Fruit fly (Drosophila melanogaster) whole organism, embryonic: Measurements from ENCODE around the gene Act87E.

Experiments
- CG10147 ChIP-seq: fragments of 200-800 bp; sonication (Bioruptor generic); optimal IDR thresholded peaks from 2 replicates; lab custom pipeline; 2019; ENCODE audit warnings: missing biosample characterization, mild to moderate bottlenecking, missing genetic modification characterization, moderate library complexity
- CG11456 ChIP-seq: fragments of 200-800 bp; sonication (Bioruptor generic); IDR thresholded peaks from 3 replicates; pipeline ENCODE4 v1.3.6; 2022; ENCODE audit warnings: missing biosample characterization, missing genetic modification characterization
- CG12071 ChIP-seq: fragments of 200-800 bp; sonication (Bioruptor generic); optimal IDR thresholded peaks from 3 replicates; lab custom pipeline; 2018; ENCODE audit warnings: missing biosample characterization, mild to moderate bottlenecking, missing genetic modification characterization
- CG14441 ChIP-seq: fragments of 200-800 bp; sonication (Bioruptor generic); IDR thresholded peaks from 2 replicates; pipeline ENCODE4 v1.3.6; 2022; ENCODE audit warnings: missing biosample characterization, missing genetic modification characterization
- CG1529 ChIP-seq: fragments of 200-800 bp; sonication (Bioruptor generic); optimal IDR thresholded peaks from 3 replicates; lab custom pipeline; 2018; ENCODE audit warnings: missing biosample characterization, missing genetic modification characterization
- CG17568 ChIP-seq: fragments of 200-800 bp; sonication (Bioruptor generic); optimal IDR thresholded peaks from 2 replicates; lab custom pipeline; 2018; ENCODE audit warnings: missing biosample characterization, mild to moderate bottlenecking, missing genetic modification characterization, moderate library complexity
- CG2875 ChIP-seq: fragments of 200-800 bp; sonication (Bioruptor generic); optimal IDR thresholded peaks from 2 replicates; lab custom pipeline; 2017; ENCODE audit warnings: missing biosample characterization, mild to moderate bottlenecking, missing genetic modification characterization, missing genetic modification reagents
- CG30431 ChIP-seq: fragments of 200-800 bp; sonication (Bioruptor generic); optimal IDR thresholded peaks from 2 replicates; lab custom pipeline; 2017; ENCODE audit warnings: missing biosample characterization, missing genetic modification characterization
- CG3065 ChIP-seq: fragments of 200-800 bp; sonication (Bioruptor generic); optimal IDR thresholded peaks from 2 replicates; lab custom pipeline; 2016; ENCODE audit warnings: missing biosample characterization, missing genetic modification characterization
- CG3163 ChIP-seq: fragments of 200-800 bp; sonication (Bioruptor generic); optimal IDR thresholded peaks from 3 replicates; lab custom pipeline; 2016; ENCODE audit warnings: missing biosample characterization, missing genetic modification characterization
- CG32772 ChIP-seq: fragments of 200-800 bp; sonication (Bioruptor generic); IDR thresholded peaks from 2 replicates; pipeline ENCODE4 v1.3.6; 2022; ENCODE audit warnings: missing biosample characterization, missing genetic modification characterization
- CG3281 ChIP-seq: fragments of 200-800 bp; sonication (Bioruptor generic); optimal IDR thresholded peaks from 3 replicates; lab custom pipeline; 2017; ENCODE audit warnings: missing biosample characterization, mild to moderate bottlenecking, missing genetic modification characterization
- CG34422 ChIP-seq: fragments of 200-800 bp; sonication (Bioruptor generic); IDR thresholded peaks from 3 replicates; pipeline ENCODE4 v1.3.6; 2022; ENCODE audit warnings: missing biosample characterization, missing genetic modification characterization
- CG3726 ChIP-seq: fragments of 200-800 bp; sonication (Bioruptor generic); IDR thresholded peaks from 3 replicates; pipeline ENCODE4, ENCODE4 v1.3.6; 2022; ENCODE audit warnings: missing biosample characterization, missing genetic modification characterization
- CG3847 ChIP-seq: fragments of 200-800 bp; sonication (Bioruptor generic); IDR thresholded peaks from 2 replicates; pipeline ENCODE4 v1.3.6; 2022; ENCODE audit warnings: missing biosample characterization, missing genetic modification characterization
- CG42726 ChIP-seq: fragments of 200-800 bp; sonication (Bioruptor generic); IDR thresholded peaks from 2 replicates; pipeline ENCODE4 v1.3.6; 2022; ENCODE audit warnings: missing biosample characterization, missing genetic modification characterization; ENCODE audit not compliant: partially characterized antibody
- CG4424 ChIP-seq: fragments of 200-800 bp; sonication (Bioruptor generic); optimal IDR thresholded peaks from 3 replicates; lab custom pipeline; 2016; ENCODE audit warnings: missing biosample characterization, missing genetic modification characterization
- CG4707 ChIP-seq: fragments of 200-800 bp; sonication (Bioruptor generic); optimal IDR thresholded peaks from 2 replicates; lab custom pipeline; 2018; ENCODE audit warnings: missing biosample characterization, mild to moderate bottlenecking, missing genetic modification characterization, moderate library complexity
- CG6175 ChIP-seq: fragments of 200-800 bp; sonication (Bioruptor generic); IDR thresholded peaks from 3 replicates; pipeline ENCODE4 v1.3.6; 2022; ENCODE audit warnings: missing biosample characterization, missing genetic modification characterization
- CG6654 ChIP-seq: fragments of 200-800 bp; sonication (Bioruptor generic); optimal IDR thresholded peaks from 2 replicates; lab custom pipeline; 2017; ENCODE audit warnings: missing biosample characterization, mild to moderate bottlenecking, missing genetic modification characterization
- CG6765 ChIP-seq: fragments of 200-800 bp; sonication (Bioruptor generic); optimal IDR thresholded peaks from 3 replicates; lab custom pipeline; 2017; ENCODE audit warnings: missing biosample characterization, mild to moderate bottlenecking, missing genetic modification characterization
- CG8359 ChIP-seq: fragments of 200-800 bp; sonication (Bioruptor generic); optimal IDR thresholded peaks from 2 replicates; lab custom pipeline; 2017; ENCODE audit warnings: missing biosample characterization, mild to moderate bottlenecking, missing genetic modification characterization, borderline replicate concordance
- Dfd ChIP-seq, 2 experiments: fragments of >200 bp; optimal IDR thresholded peaks; 2 replicates each; lab custom pipeline; 2017; ENCODE audit warnings: missing biosample characterization in 2 of 2, missing genetic modification characterization in 2 of 2
- Dll ChIP-seq: fragments of 200-800 bp; sonication (Bioruptor generic); IDR thresholded peaks from 4 replicates; pipeline ENCODE4 v1.3.6; 2022; ENCODE audit warnings: missing biosample characterization, missing genetic modification characterization; ENCODE audit not compliant: partially characterized antibody
- Fer2 ChIP-seq: fragments of 200-800 bp; sonication (Bioruptor generic); optimal IDR thresholded peaks from 2 replicates; lab custom pipeline; 2018; ENCODE audit warnings: missing biosample characterization, mild to moderate bottlenecking, missing genetic modification characterization, moderate library complexity
- Gsc ChIP-seq: fragments of 200-800 bp; sonication (Bioruptor generic); IDR thresholded peaks from 2 replicates; pipeline ENCODE4 v1.3.6; 2022; ENCODE audit warnings: missing biosample characterization, missing genetic modification characterization
- Gug ChIP-seq: fragments of 200-800 bp; sonication (Bioruptor generic); IDR thresholded peaks from 4 replicates; pipeline ENCODE4 v1.3.6; 2022; ENCODE audit warnings: missing biosample characterization, missing genetic modification characterization
- HLH4C ChIP-seq: fragments of 200-800 bp; sonication (Bioruptor generic); IDR thresholded peaks from 3 replicates; pipeline ENCODE4 v1.3.6; 2022; ENCODE audit warnings: missing biosample characterization, missing genetic modification characterization; ENCODE audit not compliant: partially characterized antibody
- Hr3 ChIP-seq: fragments of 200-800 bp; sonication (Bioruptor generic); optimal IDR thresholded peaks from 3 replicates; lab custom pipeline; 2016; ENCODE audit warnings: missing biosample characterization, missing genetic modification characterization
- NK7.1 ChIP-seq: fragments of 200-800 bp; sonication (Bioruptor generic); optimal IDR thresholded peaks from 3 replicates; lab custom pipeline; 2016; ENCODE audit warnings: missing biosample characterization, missing genetic modification characterization
- PHDP ChIP-seq: fragments of 200-800 bp; sonication (Bioruptor generic); optimal IDR thresholded peaks from 3 replicates; lab custom pipeline; 2018; ENCODE audit warnings: missing biosample characterization, mild to moderate bottlenecking, missing genetic modification characterization, moderate library complexity
- Sin3A ChIP-seq: fragments of >200 bp; optimal IDR thresholded peaks from 2 replicates; lab custom pipeline; 2018
- Sox100B ChIP-seq: fragments of 200-800 bp; sonication (Bioruptor generic); optimal IDR thresholded peaks from 3 replicates; lab custom pipeline; 2018; ENCODE audit warnings: missing biosample characterization, mild to moderate bottlenecking, missing genetic modification characterization
- ab ChIP-seq: fragments of 200-800 bp; sonication (Bioruptor generic); optimal IDR thresholded peaks from 2 replicates; lab custom pipeline; 2016; ENCODE audit warnings: missing biosample characterization, missing genetic modification characterization
- ase ChIP-seq: fragments of 200-800 bp; sonication (Bioruptor generic); IDR thresholded peaks from 3 replicates; pipeline ENCODE4 v1.3.6; 2022; ENCODE audit warnings: missing biosample characterization, missing genetic modification characterization
- bcd ChIP-seq: fragments of 200-800 bp; sonication (Bioruptor generic); optimal IDR thresholded peaks from 2 replicates; lab custom pipeline; 2017; ENCODE audit warnings: missing biosample characterization, mild to moderate bottlenecking, missing genetic modification characterization
- dati ChIP-seq: fragments of 200-800 bp; sonication (Bioruptor generic); IDR thresholded peaks from 2 replicates; pipeline ENCODE4 v1.3.6; 2022; ENCODE audit warnings: missing biosample characterization, missing genetic modification characterization
- fd102C ChIP-seq: fragments of 200-800 bp; sonication (Bioruptor generic); optimal IDR thresholded peaks from 2 replicates; lab custom pipeline; 2018; ENCODE audit warnings: missing biosample characterization, mild to moderate bottlenecking, missing genetic modification characterization, moderate library complexity
- gsb ChIP-seq: fragments of 200-800 bp; sonication (Bioruptor generic); IDR thresholded peaks from 2 replicates; pipeline ENCODE4 v1.3.6; 2022; ENCODE audit warnings: missing biosample characterization, missing genetic modification characterization
- hth ChIP-seq: fragments of >200 bp; optimal IDR thresholded peaks from 2 replicates; lab custom pipeline; 2017; ENCODE audit warnings: inconsistent platforms
- knrl ChIP-seq: fragments of 200-800 bp; sonication (Bioruptor generic); IDR thresholded peaks from 3 replicates; pipeline ENCODE4 v1.3.6; 2022; ENCODE audit warnings: missing biosample characterization, missing genetic modification characterization; ENCODE audit not compliant: partially characterized antibody
- lola ChIP-seq, 3 experiments: fragments of >200 bp in 2 of 3; fragments of 200-800 bp in 1 of 3; sonication (Bioruptor generic) in 1 of 3; optimal IDR thresholded peaks; 2 replicates each; lab custom pipeline; 2017 to 2019; ENCODE audit warnings: missing biosample characterization in 3 of 3, missing genetic modification characterization in 3 of 3, mild to moderate bottlenecking in 1 of 3, moderate library complexity in 1 of 3
- oc ChIP-seq: fragments of 200-800 bp; sonication (Bioruptor generic); optimal IDR thresholded peaks from 2 replicates; lab custom pipeline; 2018; ENCODE audit warnings: missing biosample characterization, mild to moderate bottlenecking, missing genetic modification characterization, moderate library complexity
- otp ChIP-seq: fragments of 200-800 bp; sonication (Bioruptor generic); IDR thresholded peaks from 3 replicates; pipeline ENCODE4, ENCODE4 v1.3.6; 2022; ENCODE audit warnings: missing biosample characterization, missing genetic modification characterization
- run ChIP-seq: fragments of 200-800 bp; sonication (Bioruptor generic); optimal IDR thresholded peaks from 3 replicates; lab custom pipeline; 2018; ENCODE audit warnings: missing biosample characterization, mild to moderate bottlenecking, missing genetic modification characterization
- ssp ChIP-seq: fragments of 200-800 bp; sonication (Bioruptor generic); IDR thresholded peaks from 2 replicates; pipeline ENCODE4 v1.3.6; 2022; ENCODE audit warnings: missing biosample characterization, missing genetic modification characterization
- tgo ChIP-seq: fragments of 200-800 bp; sonication (Bioruptor generic); IDR thresholded peaks from 3 replicates; pipeline ENCODE4 v1.3.6; 2022; ENCODE audit warnings: missing biosample characterization, missing genetic modification characterization
- trh ChIP-seq: fragments of 200-800 bp; sonication (Bioruptor generic); optimal IDR thresholded peaks from 2 replicates; lab custom pipeline; 2016; ENCODE audit warnings: missing biosample characterization, missing genetic modification characterization
- wek ChIP-seq: fragments of 200-800 bp; sonication (Bioruptor generic); optimal IDR thresholded peaks from 3 replicates; lab custom pipeline; 2018; ENCODE audit warnings: missing biosample characterization, mild to moderate bottlenecking, missing genetic modification characterization, moderate library complexity

Act87E gene

DNA sequence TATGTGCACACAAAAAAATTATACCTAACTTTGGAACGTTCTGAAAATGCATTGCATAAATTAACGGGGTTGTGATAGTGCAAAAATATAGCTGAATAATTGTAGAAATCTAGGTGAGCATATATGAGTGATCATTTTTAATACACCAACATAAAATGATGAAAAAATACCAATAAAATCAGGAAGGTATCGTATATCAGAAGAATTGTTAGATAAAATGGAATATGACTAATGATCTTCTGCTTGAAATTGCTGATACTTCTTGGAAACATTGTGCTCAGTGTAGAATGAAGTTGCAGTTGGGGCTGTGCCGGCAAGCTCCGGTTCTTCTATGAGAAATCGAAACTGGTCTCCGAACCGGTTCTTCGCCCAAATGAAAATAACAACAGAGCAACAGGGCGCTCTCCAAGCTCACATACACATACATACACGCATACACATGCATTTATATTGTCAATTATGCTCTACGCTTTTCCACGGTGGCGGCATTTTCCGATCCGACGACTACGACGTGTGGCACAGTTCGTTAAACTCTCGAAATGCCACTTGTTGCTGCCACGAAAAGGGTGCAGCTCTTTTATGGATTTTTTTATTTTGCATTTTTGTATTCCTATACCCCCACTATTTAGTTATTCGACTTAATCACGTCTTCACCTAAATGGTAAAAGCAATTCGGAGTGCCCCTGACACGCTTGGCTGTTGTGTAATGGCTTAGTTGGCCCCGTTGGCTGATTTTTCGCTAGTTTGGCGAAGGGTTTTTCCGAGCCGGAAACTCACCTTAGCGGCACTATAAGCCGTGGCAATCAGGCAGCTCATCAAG is 24.7 kb upstream of the Act87E start (continued):
- TF ChIP-seq CG6175 (GFP tag; lab: Robert Waterston, UW): 0 out of 3 replicates have a peak, but pooled peaks have one; percentile 32
- peak; percentile 87 for TF ChIP-seq oc (tag; lab: Kevin White, UChicago)
- TF ChIP-seq hth (lab: Kevin White, UChicago): no peak
- TF ChIP-seq CG6654 (GFP tag; lab: Kevin White, UChicago): peak; percentile 70
- peak; percentile 52 for TF ChIP-seq ab (GFP tag; lab: Kevin White, UChicago)
- peak; percentile 71 for TF ChIP-seq CG3065 (GFP tag; lab: Kevin White, UChicago)
- TF ChIP-seq NK7.1 (GFP tag; lab: Kevin White, UChicago): peak; percentile 58
- no peak for TF ChIP-seq Dfd (GFP tag; optimal IDR thresholded peaks at IDR 0.05; lab: Kevin White, UChicago)
- 0 out of 2 replicates have a peak, but pooled peaks have one; percentile 23 for TF ChIP-seq dati
- peak; percentile 71 for TF ChIP-seq CG3163
- peak; percentile 80; the same call in 2 of the 3 replicates for TF ChIP-seq CG3726 (GFP tag; lab: Robert Waterston, UW)
- peak; percentile 84 for TF ChIP-seq CG14441 (GFP tag; lab: Robert Waterston, UW)
- peak; percentile 88 for TF ChIP-seq Hr3 (GFP tag; lab: Kevin White, UChicago)
- TF ChIP-seq CG3847: peak; percentile 78
- TF ChIP-seq Sox100B: peak; percentile 85
- no peak for TF ChIP-seq HLH4C (GFP tag; lab: Robert Waterston, UW)
- TF ChIP-seq lola (GFP tag; optimal IDR thresholded peaks at IDR 0.05; lab: Kevin White, UChicago): peak in 1 of 3 experiments; percentile 94
- TF ChIP-seq CG3281: peak; percentile 84
- peak; percentile 85 for TF ChIP-seq CG34422 (GFP tag; lab: Robert Waterston, UW)
- no peak for TF ChIP-seq knrl (GFP tag; lab: Robert Waterston, UW)
- peak; percentile 68 for TF ChIP-seq gsb
- TF ChIP-seq bcd: peak; percentile 87
- TF ChIP-seq CG17568: peak; percentile 85
- TF ChIP-seq PHDP: peak; percentile 91
- peak; percentile 72 for TF ChIP-seq otp (GFP tag; lab: Robert Waterston, UW)
- TF ChIP-seq Dll (GFP tag; lab: Robert Waterston, UW): no peak
- TF ChIP-seq fd102C (GFP tag; lab: Kevin White, UChicago): no peak
- peak; percentile 61; the same call in 3 of the 4 replicates for TF ChIP-seq Gug (GFP tag; lab: Robert Waterston, UW)
- TF ChIP-seq CG1529 (GFP tag; lab: Kevin White, UChicago): peak; percentile 89
- peak; percentile 68 for TF ChIP-seq CG8359 (GFP tag; lab: Kevin White, UChicago)
- TF ChIP-seq wek (GFP tag; lab: Kevin White, UChicago): peak; percentile 61
- TF ChIP-seq CG12071 (GFP tag; lab: Kevin White, UChicago): peak; percentile 75
- TF ChIP-seq CG11456: peak; percentile 71; the same call in 1 of the 3 replicates
- peak; percentile 73 for TF ChIP-seq run (tag; lab: Kevin White, UChicago)
- peak; percentile 80 for TF ChIP-seq CG10147 (GFP tag; lab: Kevin White, UChicago)
- TF ChIP-seq ase (GFP tag; lab: Robert Waterston, UW): peak; percentile 66
- peak; percentile 77 for TF ChIP-seq trh (GFP tag; lab: Kevin White, UChicago)
- TF ChIP-seq CG42726: no peak
- TF ChIP-seq CG2875 (GFP tag; lab: Kevin White, UChicago): peak; percentile 86
- TF ChIP-seq Sin3A (lab: Kevin White, UChicago): no peak
- TF ChIP-seq tgo: peak; percentile 88
- peak; percentile 27 for TF ChIP-seq Fer2 (tag; lab: Kevin White, UChicago)
- peak; percentile 84 for TF ChIP-seq CG30431
- TF ChIP-seq CG32772 (GFP tag; lab: Robert Waterston, UW): peak; percentile 83
- peak; percentile 49 for TF ChIP-seq Gsc (GFP tag; lab: Robert Waterston, UW)
- TF ChIP-seq CG6765 (GFP tag; lab: Kevin White, UChicago): peak; percentile 79
- TF ChIP-seq CG4707 (GFP tag; lab: Kevin White, UChicago): peak; percentile 66
- peak; percentile 68 for TF ChIP-seq ssp (GFP tag; lab: Robert Waterston, UW)
- peak; percentile 86 for TF ChIP-seq CG4424 (GFP tag; lab: Kevin White, UChicago)
